Worm (Caenorhabditis elegans) whole organism, late embryonic: ENCODE data around the gene T26H5.14.

ENCODE experiments used
- ama-1 ChIP-seq: fragments of 150-350 bp; optimal IDR thresholded peaks from 2 replicates; lab custom pipeline; 2014
- ceh-24 ChIP-seq: sonication (generic microtip); optimal IDR thresholded peaks from 2 replicates; lab custom pipeline; 2016; ENCODE audit warnings: mild to moderate bottlenecking, missing genetic modification characterization, missing compliant biosample characterization
- ceh-30 ChIP-seq: fragments of 150-350 bp; optimal IDR thresholded peaks from 2 replicates; lab custom pipeline; 2014; ENCODE audit warnings: missing biosample characterization, missing genetic modification characterization
- ceh-31 ChIP-seq: sonication (generic microtip); optimal IDR thresholded peaks from 2 replicates; lab custom pipeline; 2016; ENCODE audit warnings: missing genetic modification characterization, missing compliant biosample characterization
- ceh-34 ChIP-seq: sonication (generic microtip); optimal IDR thresholded peaks from 2 replicates; lab custom pipeline; 2016; ENCODE audit warnings: mild to moderate bottlenecking, missing genetic modification characterization, missing compliant biosample characterization
- elt-4 ChIP-seq: sonication (generic microtip); optimal IDR thresholded peaks from 2 replicates; lab custom pipeline; 2016; ENCODE audit warnings: missing genetic modification characterization, missing compliant biosample characterization
- fkh-6 ChIP-seq: sonication (generic microtip); optimal IDR thresholded peaks from 2 replicates; lab custom pipeline; 2016; ENCODE audit warnings: missing genetic modification characterization, missing compliant biosample characterization
- hlh-15 ChIP-seq: sonication (generic microtip); optimal IDR thresholded peaks from 2 replicates; lab custom pipeline; 2016; ENCODE audit warnings: missing genetic modification characterization, missing compliant biosample characterization
- hlh-30 ChIP-seq: sonication (generic microtip); optimal IDR thresholded peaks from 2 replicates; lab custom pipeline; 2017; ENCODE audit warnings: antibody characterized with exemption, missing genetic modification characterization, missing compliant biosample characterization; ENCODE audit not compliant: insufficient read depth
- nhr-11 ChIP-seq: fragments of 150-350 bp; optimal IDR thresholded peaks from 2 replicates; lab custom pipeline; 2014; ENCODE audit warnings: missing biosample characterization, missing genetic modification characterization
- pag-3 ChIP-seq: sonication (generic microtip); optimal IDR thresholded peaks from 2 replicates; lab custom pipeline; 2016; ENCODE audit warnings: missing compliant biosample characterization, missing genetic modification characterization, borderline replicate concordance
- pha-4 ChIP-seq: fragments of 150-350 bp; optimal IDR thresholded peaks from 2 replicates; lab custom pipeline; 2018; ENCODE audit warnings: missing biosample characterization, missing genetic modification reagents, missing genetic modification characterization
- pqm-1 ChIP-seq: sonication (generic microtip); optimal IDR thresholded peaks from 2 replicates; lab custom pipeline; 2016; ENCODE audit warnings: missing genetic modification characterization, missing compliant biosample characterization

- TF ChIP-seq pag-3 (tag; lab: Kevin White, UChicago) (no peak), hlh-30 (tag; lab: Kevin White, UChicago) (no peak), hlh-15 (tag; lab: Kevin White, UChicago) (no peak), fkh-6 (tag; lab: Kevin White, UChicago) (no peak), pha-4 (tag; lab: Kevin White, UChicago) (no peak), ama-1 (lab: Kevin White, UChicago) (no peak), nhr-11 (tag; lab: Kevin White, UChicago) (no peak), ceh-34 (no peak), elt-4 (tag; lab: Kevin White, UChicago) (no peak), ceh-24 (tag; lab: Kevin White, UChicago) (no peak), ceh-30 (no peak), ceh-31 (tag; lab: Kevin White, UChicago) (no peak), pqm-1 (tag; lab: Kevin White, UChicago) (no peak)
Observed at ce11 chrV:15448865-15449264, at the start of gene T26H5.14.
